Worm (Caenorhabditis elegans) whole organism, L4 larva: ENCODE data around the gene pcn-1.
A peak's percentile ranks its signal among the peaks of the same experiment; 100 is the strongest.

Source experiments
- D1046.2 ChIP-seq: fragments of 200-800 bp; sonication (Bioruptor generic); IDR thresholded peaks from 2 replicates; pipeline ENCODE4 v1.3.6; 2022; ENCODE audit warnings: missing genetic modification characterization, missing compliant biosample characterization
- F10B5.3 ChIP-seq: sonication (generic microtip); optimal IDR thresholded peaks from 2 replicates; lab custom pipeline; 2016; ENCODE audit warnings: mild to moderate bottlenecking, missing genetic modification characterization, missing compliant biosample characterization
- T26A8.4 ChIP-seq: fragments of 200-800 bp; sonication (Bioruptor generic); IDR thresholded peaks from 2 replicates; pipeline ENCODE4 v1.3.6; 2022; ENCODE audit warnings: missing genetic modification characterization, missing compliant biosample characterization
- Y105C5A.15 ChIP-seq: fragments of 200-800 bp; sonication (Bioruptor generic); IDR thresholded peaks from 2 replicates; pipeline ENCODE4 v1.3.6; 2022; ENCODE audit warnings: missing genetic modification characterization, missing compliant biosample characterization
- Y5F2A.4 ChIP-seq: fragments of 200-800 bp; sonication (Bioruptor generic); optimal IDR thresholded peaks from 2 replicates; lab custom pipeline; 2018; ENCODE audit warnings: mild to moderate bottlenecking, missing genetic modification characterization, missing compliant biosample characterization
- Y75B8A.6 ChIP-seq: fragments of 200-800 bp; sonication (Bioruptor generic); IDR thresholded peaks from 2 replicates; pipeline ENCODE4 v1.3.6; 2022; ENCODE audit warnings: missing genetic modification reagents, missing genetic modification characterization, missing compliant biosample characterization
- ZK337.2 ChIP-seq: fragments of 200-800 bp; sonication (Bioruptor generic); IDR thresholded peaks from 2 replicates; pipeline ENCODE4 v1.3.6; 2022; ENCODE audit warnings: missing genetic modification reagents, missing genetic modification characterization, missing compliant biosample characterization
- aha-1 ChIP-seq: fragments of 150-350 bp; peaks from one replicate; lab custom pipeline; 2014; ENCODE audit warnings: missing biosample characterization, missing genetic modification characterization
- aly-2 ChIP-seq: sonication (generic microtip); optimal IDR thresholded peaks from 2 replicates; lab custom pipeline; 2018; ENCODE audit warnings: missing biosample characterization, missing genetic modification characterization
- ama-1 ChIP-seq: fragments of 150-350 bp; optimal IDR thresholded peaks from 2 replicates; lab custom pipeline; 2014; ENCODE audit warnings: inconsistent platforms, mixed read lengths
- arid-1 ChIP-seq: fragments of 200-800 bp; sonication (Bioruptor generic); conservative IDR thresholded peaks from 2 replicates; pipeline ENCODE4 v1.3.6; 2022; ENCODE audit warnings: missing genetic modification reagents, missing genetic modification characterization, missing compliant biosample characterization
- attf-4 ChIP-seq: sonication (generic microtip); optimal IDR thresholded peaks from 3 replicates; lab custom pipeline; 2017; ENCODE audit warnings: missing biosample characterization, missing genetic modification characterization
- ceh-28 ChIP-seq: fragments of 150-350 bp; optimal IDR thresholded peaks from 2 replicates; lab custom pipeline; 2014; ENCODE audit warnings: missing biosample characterization, missing genetic modification reagents, missing genetic modification characterization
- ceh-32 ChIP-seq: sonication (generic microtip); optimal IDR thresholded peaks from 2 replicates; lab custom pipeline; 2016; ENCODE audit warnings: mild to moderate bottlenecking, missing genetic modification characterization, missing compliant biosample characterization; ENCODE audit not compliant: poor library complexity
- ces-1 ChIP-seq: fragments of 150-350 bp; sonication (generic microtip); optimal IDR thresholded peaks from 4 replicates; lab custom pipeline; 2014; ENCODE audit warnings: missing biosample characterization, missing genetic modification reagents, missing genetic modification characterization
- cey-2 ChIP-seq: sonication (generic microtip); optimal IDR thresholded peaks from 3 replicates; lab custom pipeline; 2017; ENCODE audit warnings: missing genetic modification characterization, mild to moderate bottlenecking, missing compliant biosample characterization, antibody characterized with exemption, borderline replicate concordance; ENCODE audit not compliant: insufficient read depth
- ctbp-1 ChIP-seq: fragments of 200-800 bp; sonication (Bioruptor generic); IDR thresholded peaks from 2 replicates; pipeline ENCODE4 v1.3.6; 2022; ENCODE audit warnings: missing genetic modification reagents, missing genetic modification characterization, missing compliant biosample characterization
- daf-12 ChIP-seq: fragments of 150-350 bp; optimal IDR thresholded peaks from 2 replicates; lab custom pipeline; 2014; ENCODE audit warnings: missing biosample characterization, missing genetic modification reagents, missing genetic modification characterization
- daf-16 ChIP-seq, 3 experiments: sonication (generic microtip); optimal IDR thresholded peaks; 2 replicates each; lab custom pipeline; 2016 to 2017; ENCODE audit warnings: missing genetic modification characterization in 3 of 3, missing genetic modification reagents in 3 of 3, mild to moderate bottlenecking in 2 of 3, missing compliant biosample characterization in 2 of 3, missing biosample characterization in 1 of 3, moderate library complexity in 1 of 3
- daf-19 ChIP-seq: fragments of 200-800 bp; sonication (Bioruptor generic); conservative IDR thresholded peaks from 2 replicates; pipeline ENCODE4 v1.3.6; 2022; ENCODE audit warnings: missing genetic modification characterization, missing compliant biosample characterization
- dmd-6 ChIP-seq: fragments of 200-800 bp; sonication (Bioruptor generic); IDR thresholded peaks from 2 replicates; pipeline ENCODE4 v1.3.6; 2022; ENCODE audit warnings: missing genetic modification reagents, missing genetic modification characterization, missing compliant biosample characterization
- dpl-1 ChIP-seq: fragments of 150-350 bp; optimal IDR thresholded peaks from 2 replicates; lab custom pipeline; 2014; ENCODE audit warnings: missing biosample characterization, missing genetic modification reagents, missing genetic modification characterization
- duxl-1 ChIP-seq: sonication (generic microtip); optimal IDR thresholded peaks from 2 replicates; lab custom pipeline; 2016; ENCODE audit warnings: mild to moderate bottlenecking, missing genetic modification characterization, moderate library complexity, missing compliant biosample characterization; ENCODE audit not compliant: poor library complexity
- egl-27 ChIP-seq: sonication (generic microtip); optimal IDR thresholded peaks from 3 replicates; lab custom pipeline; 2017; ENCODE audit warnings: missing biosample characterization, missing genetic modification reagents, missing genetic modification characterization
- fos-1 ChIP-seq: fragments of 150-350 bp; optimal IDR thresholded peaks from 2 replicates; lab custom pipeline; 2014; ENCODE audit warnings: missing biosample characterization, missing genetic modification characterization
- hif-1 ChIP-seq, 2 experiments: sonication (generic microtip); optimal IDR thresholded peaks; 2 replicates each; lab custom pipeline; 2016 to 2017; ENCODE audit warnings: missing compliant biosample characterization in 2 of 2, missing genetic modification characterization in 2 of 2, missing genetic modification reagents in 2 of 2, missing genotype in 2 of 2, mild to moderate bottlenecking in 1 of 2
- hlh-30 ChIP-seq: sonication (generic microtip); optimal IDR thresholded peaks from 2 replicates; lab custom pipeline; 2017; ENCODE audit warnings: antibody characterized with exemption, mild to moderate bottlenecking, missing genetic modification characterization, missing compliant biosample characterization; ENCODE audit not compliant: insufficient read depth
- hmg-1.1 ChIP-seq: fragments of 200-800 bp; sonication (Bioruptor generic); IDR thresholded peaks from 2 replicates; pipeline ENCODE4 v1.3.6; 2022; ENCODE audit warnings: missing genetic modification reagents, missing genetic modification characterization, missing compliant biosample characterization
- lim-7 ChIP-seq: fragments of 200-800 bp; sonication (Bioruptor generic); IDR thresholded peaks from 2 replicates; pipeline ENCODE4 v1.3.6; 2022; ENCODE audit warnings: missing genetic modification characterization, missing compliant biosample characterization
- lin-1 ChIP-seq: fragments of 200-800 bp; sonication (Bioruptor generic); IDR thresholded peaks from 2 replicates; pipeline ENCODE4 v1.3.6; 2022; ENCODE audit warnings: missing genetic modification reagents, missing genetic modification characterization, missing compliant biosample characterization
- lin-13 ChIP-seq: fragments of 150-350 bp; optimal IDR thresholded peaks from 2 replicates; lab custom pipeline; 2014; ENCODE audit warnings: missing biosample characterization, missing genetic modification reagents, missing genetic modification characterization
- lin-38 ChIP-seq: fragments of 200-800 bp; sonication (Bioruptor generic); IDR thresholded peaks from 2 replicates; pipeline ENCODE4 v1.3.6; 2022; ENCODE audit warnings: missing genetic modification reagents, missing genetic modification characterization, missing compliant biosample characterization
- lin-39 ChIP-seq: fragments of 150-350 bp; optimal IDR thresholded peaks from 2 replicates; lab custom pipeline; 2014; ENCODE audit warnings: missing biosample characterization, missing genetic modification reagents, missing genetic modification characterization
- lsy-2 ChIP-seq, 2 experiments: fragments of 150-350 bp in 1 of 2; sonication (generic microtip) in 1 of 2; optimal IDR thresholded peaks; 2 replicates each; lab custom pipeline; 2014 to 2017; ENCODE audit warnings: missing biosample characterization in 2 of 2, missing genetic modification characterization in 2 of 2
- mes-2 ChIP-seq: sonication (generic microtip); optimal IDR thresholded peaks from 2 replicates; lab custom pipeline; 2016; ENCODE audit warnings: missing genotype, mild to moderate bottlenecking, missing genetic modification characterization, missing compliant biosample characterization; ENCODE audit not compliant: poor library complexity, severe bottlenecking
- mxl-2 ChIP-seq: fragments of 200-800 bp; sonication (Bioruptor generic); conservative IDR thresholded peaks from 2 replicates; pipeline ENCODE4 v1.3.6; 2022; ENCODE audit warnings: missing genetic modification reagents, missing genetic modification characterization, missing compliant biosample characterization
- nhr-102 ChIP-seq: sonication (generic microtip); optimal IDR thresholded peaks from 2 replicates; lab custom pipeline; 2016; ENCODE audit warnings: mild to moderate bottlenecking, missing genetic modification characterization, moderate library complexity, missing compliant biosample characterization
- nhr-11 ChIP-seq: fragments of 150-350 bp; optimal IDR thresholded peaks from 2 replicates; lab custom pipeline; 2014; ENCODE audit warnings: missing biosample characterization, missing genetic modification characterization
- nhr-42 ChIP-seq: fragments of 200-800 bp; sonication (Bioruptor generic); IDR thresholded peaks from 2 replicates; pipeline ENCODE4 v1.3.6; 2022; ENCODE audit warnings: missing genetic modification characterization, missing compliant biosample characterization
- nhr-6 ChIP-seq: fragments of 150-350 bp; optimal IDR thresholded peaks from 2 replicates; lab custom pipeline; 2014; ENCODE audit warnings: missing biosample characterization, missing genetic modification characterization
- pqm-1 ChIP-seq: sonication (generic microtip); optimal IDR thresholded peaks from 2 replicates; lab custom pipeline; 2017; ENCODE audit warnings: missing biosample characterization, missing genetic modification characterization
- set-16 ChIP-seq: fragments of 200-800 bp; sonication (Bioruptor generic); IDR thresholded peaks from 2 replicates; pipeline ENCODE4 v1.3.6; 2022; ENCODE audit warnings: missing genetic modification reagents, missing genetic modification characterization, missing compliant biosample characterization
- skn-1 ChIP-seq: fragments of 150-350 bp; optimal IDR thresholded peaks from 2 replicates; lab custom pipeline; 2014; ENCODE audit warnings: missing biosample characterization, missing genetic modification characterization
- snpc-1.2 ChIP-seq: fragments of 200-800 bp; sonication (Bioruptor generic); IDR thresholded peaks from 2 replicates; pipeline ENCODE4 v1.3.6; 2022; ENCODE audit warnings: missing genetic modification reagents, missing genetic modification characterization, missing compliant biosample characterization
- tag-97 ChIP-seq: fragments of 200-800 bp; sonication (Bioruptor generic); IDR thresholded peaks from 2 replicates; pipeline ENCODE4 v1.3.6; 2022; ENCODE audit warnings: missing genetic modification characterization, missing compliant biosample characterization
- unc-130 ChIP-seq: sonication (generic microtip); optimal IDR thresholded peaks from 2 replicates; lab custom pipeline; 2016; ENCODE audit warnings: missing genetic modification reagents, missing genetic modification characterization, missing compliant biosample characterization
- unc-39 ChIP-seq: sonication (generic microtip); optimal IDR thresholded peaks from 2 replicates; lab custom pipeline; 2017; ENCODE audit warnings: missing biosample characterization, missing genetic modification characterization
- unc-62 ChIP-seq, 3 experiments: fragments of 150-350 bp in 1 of 3; sonication (generic microtip); optimal IDR thresholded peaks in 2 of 3; peaks in 1 of 3; 1 replicate in 1 of 3; 2 replicates in 2 of 3; lab custom pipeline; 2014 to 2017; ENCODE audit warnings: missing biosample characterization in 3 of 3, missing genetic modification characterization in 3 of 3, missing genetic modification reagents in 3 of 3, missing genotype in 1 of 3
- vab-7 ChIP-seq: fragments of 200-800 bp; sonication (Bioruptor generic); IDR thresholded peaks from 2 replicates; pipeline ENCODE4 v1.3.6; 2022; ENCODE audit warnings: missing genetic modification reagents, missing genetic modification characterization, missing compliant biosample characterization
- zip-11 ChIP-seq: fragments of 200-800 bp; sonication (Bioruptor generic); IDR thresholded peaks from 2 replicates; pipeline ENCODE4 v1.3.6; 2022; ENCODE audit warnings: missing genetic modification characterization, missing compliant biosample characterization
- ztf-11 ChIP-seq: fragments of 150-350 bp; optimal IDR thresholded peaks from 2 replicates; lab custom pipeline; 2014; ENCODE audit warnings: missing biosample characterization, missing genetic modification characterization

Gene pcn-1

DNA sequence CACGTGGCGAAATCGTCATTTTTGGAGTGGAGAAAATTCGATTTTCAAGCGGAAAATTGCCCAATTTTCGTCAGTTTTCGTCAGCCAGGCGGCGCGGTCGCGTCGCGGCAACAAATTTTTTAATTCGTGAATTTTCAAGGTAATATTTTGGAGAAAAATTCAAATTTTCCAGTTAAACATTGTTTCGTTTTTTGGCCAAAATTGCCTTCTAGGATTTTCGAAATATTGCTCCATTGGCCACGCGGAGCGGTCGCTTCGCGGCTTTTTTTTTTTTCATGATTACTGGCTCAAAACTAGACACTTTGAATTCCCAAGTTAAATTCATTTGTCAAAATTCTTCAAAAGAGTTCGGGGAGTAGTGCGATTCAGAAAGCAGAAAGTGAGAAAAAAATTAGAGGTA is 1.6 kb downstream of the pcn-1 start (continued):
- TF ChIP-seq daf-12 (tag; lab: Kevin White, UChicago) (no peak), fos-1 (tag; lab: Kevin White, UChicago) (no peak), nhr-11 (tag; lab: Kevin White, UChicago) (no peak), lin-1 (no peak), F10B5.3 (tag; lab: Kevin White, UChicago) (no peak), cey-2 (no peak), nhr-42 (GFP tag; lab: Robert Waterston, UW) (no peak), unc-39 (tag; lab: Kevin White, UChicago) (no peak), Y75B8A.6 (GFP tag; lab: Robert Waterston, UW) (no peak), aha-1 (tag; lab: Kevin White, UChicago) (peak; percentile 53), snpc-1.2 (GFP tag; lab: Robert Waterston, UW) (peak; percentile 68), D1046.2 (GFP tag; lab: Robert Waterston, UW) (peak; percentile 76; the same call in 1 of the 2 replicates), vab-7 (GFP tag; lab: Robert Waterston, UW) (no peak), ZK337.2 (GFP tag; lab: Robert Waterston, UW) (no peak), aly-2 (tag; lab: Kevin White, UChicago) (no peak), daf-19 (GFP tag; lab: Robert Waterston, UW) (no peak), ces-1 (no peak), ctbp-1 (GFP tag; lab: Robert Waterston, UW) (no peak), hlh-30 (no peak), lim-7 (GFP tag; lab: Robert Waterston, UW) (no peak), ztf-11 (tag; lab: Kevin White, UChicago) (no peak), set-16 (GFP tag; lab: Robert Waterston, UW) (no peak), egl-27 (tag; lab: Kevin White, UChicago) (no peak), pqm-1 (tag; lab: Kevin White, UChicago) (no peak), mxl-2 (GFP tag; lab: Robert Waterston, UW) (no peak), zip-11 (no peak), skn-1 (tag; lab: Kevin White, UChicago) (no peak), dpl-1 (GFP tag; lab: Kevin White, UChicago) (no peak), lin-39 (tag; lab: Kevin White, UChicago) (no peak), lin-38 (GFP tag; lab: Robert Waterston, UW) (peak; percentile 56), attf-4 (tag; lab: Kevin White, UChicago) (no peak), nhr-102 (no peak), lin-13 (GFP tag; lab: Kevin White, UChicago) (no peak), ceh-28 (tag; lab: Kevin White, UChicago) (no peak), arid-1 (GFP tag; lab: Robert Waterston, UW) (peak; percentile 46; the same call in 1 of the 2 replicates), unc-62 (GFP tag; optimal IDR thresholded peaks at IDR 0.05 in 1 of 2; lab: Kevin White, UChicago) (no peak), unc-62 (tag; optimal IDR thresholded peaks at IDR 0.05; lab: Kevin White, UChicago) (no peak), T26A8.4 (GFP tag; lab: Robert Waterston, UW) (no peak), ama-1 (peak; percentile 46), Y5F2A.4 (no peak), dmd-6 (GFP tag; lab: Robert Waterston, UW) (no peak)

DNA sequence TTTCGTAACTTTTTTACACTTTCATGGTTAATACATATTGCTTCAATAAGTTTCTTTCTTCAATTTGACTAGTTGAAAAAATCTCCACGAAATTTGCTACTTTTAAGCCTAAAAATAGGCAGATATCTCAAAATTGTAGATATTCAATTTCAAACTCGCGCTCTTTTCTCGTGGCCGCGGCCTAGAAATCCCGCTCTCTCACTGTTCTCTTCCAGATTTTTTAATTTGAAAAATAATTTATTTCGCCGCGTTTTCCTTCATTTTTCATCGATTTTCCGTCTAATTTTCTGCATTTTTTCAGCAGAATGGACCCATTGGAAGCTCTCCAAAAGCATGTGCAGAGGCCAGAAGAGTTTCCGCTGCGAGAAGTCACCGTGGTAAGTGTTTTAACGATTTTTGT is 7.0 kb downstream of the pcn-1 start, which contains the start of gene cdc-73:
TSS of gene cdc-73 (plus strand) at position 302 of the 400 bp plus-strand sequence.
- TF ChIP-seq hif-1 (tag; optimal IDR thresholded peaks at IDR 0.05; lab: Kevin White, UChicago) (peak in 1 of 2 experiments; percentile 70), mes-2 (tag; lab: Kevin White, UChicago) (peak; percentile 96), duxl-1 (tag; lab: Kevin White, UChicago) (peak; percentile 21), lin-38 (GFP tag; lab: Robert Waterston, UW) (peak; percentile 45), mxl-2 (GFP tag; lab: Robert Waterston, UW) (no peak), ceh-32 (tag; lab: Kevin White, UChicago) (no peak), daf-16 (GFP tag; optimal IDR thresholded peaks at IDR 0.05; lab: Kevin White, UChicago) (no peak), daf-16 (tag; optimal IDR thresholded peaks at IDR 0.05; lab: Kevin White, UChicago) (no peak), dpl-1 (GFP tag; lab: Kevin White, UChicago) (peak; percentile 91), lim-7 (GFP tag; lab: Robert Waterston, UW) (no peak), hmg-1.1 (GFP tag; lab: Robert Waterston, UW) (0 out of 2 replicates have a peak, but pooled peaks have one; percentile 21), Y105C5A.15 (GFP tag; lab: Robert Waterston, UW) (no peak), lsy-2 (tag; optimal IDR thresholded peaks at IDR 0.05; lab: Kevin White, UChicago) (peak in 1 of 2 experiments; percentile 56), nhr-6 (tag; lab: Kevin White, UChicago) (peak; percentile 5), tag-97 (GFP tag; lab: Robert Waterston, UW) (no peak), unc-130 (peak; percentile 79), ces-1 (no peak)
